Worm (Caenorhabditis elegans): ENCODE measurements around the gene F01D5.5.

Gene F01D5.5

DNA sequence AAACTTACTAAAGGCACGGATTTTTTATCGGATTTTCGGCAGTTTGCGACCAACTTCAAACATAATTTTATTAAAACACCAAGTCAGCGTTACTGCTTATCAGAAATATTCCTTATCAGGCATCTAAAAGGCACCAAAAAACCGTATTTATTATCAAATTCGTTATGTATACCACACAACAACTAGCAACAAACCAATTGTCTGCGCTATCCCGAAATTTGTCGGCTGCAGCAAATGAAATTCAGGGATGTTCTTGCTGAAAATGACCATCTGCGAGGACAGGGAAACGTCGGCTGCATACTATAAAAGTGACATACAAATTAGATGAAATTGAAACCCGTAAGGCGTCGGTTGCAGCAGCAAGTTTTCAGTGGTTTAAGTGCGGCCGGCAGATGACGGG is 4.1 kb downstream of the F01D5.5 start:
- TF ChIP-seq blmp-1 (tag; optimal IDR thresholded peaks at IDR 0.05) (no peak), dsc-1 (tag; optimal IDR thresholded peaks at IDR 0.05) (no peak), fkh-8 (tag; optimal IDR thresholded peaks at IDR 0.05) (no peak)

DNA sequence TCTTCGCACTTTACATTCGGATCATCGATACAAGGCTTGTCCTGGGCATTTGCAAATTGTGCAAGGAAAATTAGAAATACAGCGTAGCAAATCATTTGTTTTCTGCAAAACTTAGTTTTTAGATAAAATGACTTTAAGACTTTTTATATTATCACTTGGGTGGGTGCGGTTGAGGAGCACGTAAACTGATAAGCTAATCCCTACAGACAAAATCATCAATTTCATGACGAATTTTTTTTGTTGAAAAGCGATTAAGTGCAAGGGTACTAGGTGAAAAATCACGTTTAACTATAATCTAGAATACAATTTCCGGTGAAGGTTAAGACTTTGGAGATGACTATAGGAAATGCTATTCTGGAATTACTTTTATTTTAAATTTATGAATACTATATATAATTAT is 4.6 kb downstream of the F01D5.5 start, which contains the start of gene F01D5.1:
F01D5.1 (minus strand) TSS at position 105 of the 400 bp plus-strand sequence.
- TF ChIP-seq C34B4.2 (tag; optimal IDR thresholded peaks at IDR 0.05) (no peak), elt-2 (tag; optimal IDR thresholded peaks at IDR 0.05) (peak; percentile 84)

DNA sequence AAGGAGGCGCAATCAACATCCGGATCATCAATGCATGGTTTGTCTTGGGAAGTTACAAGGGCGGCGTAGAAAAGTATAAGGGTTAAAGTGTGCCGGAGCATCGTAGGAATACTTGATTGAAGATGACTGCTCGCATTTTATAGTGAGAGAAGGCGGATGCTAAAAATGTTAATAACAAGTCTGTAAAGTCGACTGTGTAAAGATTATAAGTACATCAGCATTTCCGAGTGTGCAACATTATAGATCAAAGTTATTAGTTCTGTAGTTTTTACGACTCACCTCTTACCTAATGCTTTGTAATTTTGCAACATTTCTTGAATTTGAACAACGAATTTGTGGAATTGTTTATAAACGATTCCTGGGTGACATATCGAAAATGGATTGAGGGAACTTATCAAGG is 7.2 kb downstream of the F01D5.5 start, which contains the start of gene Y39G8B.7:
Y39G8B.7 (minus strand) TSS at position 101 of the 400 bp plus-strand sequence.
- TF ChIP-seq nhr-47 (tag; optimal IDR thresholded peaks at IDR 0.05) (no peak), dpl-1 (GFP tag; optimal IDR thresholded peaks at IDR 0.05) (no peak), elt-2 (tag; optimal IDR thresholded peaks at IDR 0.05) (no peak), sox-4 (tag; optimal IDR thresholded peaks at IDR 0.05) (no peak), tlp-1 (tag; optimal IDR thresholded peaks at IDR 0.05) (no peak), aha-1 (tag; optimal IDR thresholded peaks at IDR 0.05) (no peak), ceh-8 (GFP tag; optimal IDR thresholded peaks at IDR 0.05) (no peak), mdl-1 (tag; optimal IDR thresholded peaks at IDR 0.05) (no peak), ces-1 (GFP tag; optimal IDR thresholded peaks at IDR 0.05) (no peak), nhr-19 (GFP tag; conservative IDR thresholded peaks at IDR 0.05) (no peak), ceh-88 (GFP tag; IDR thresholded peaks at IDR 0.05) (no peak), ceh-90 (tag; optimal IDR thresholded peaks at IDR 0.05) (no peak), alr-1 (tag; optimal IDR thresholded peaks at IDR 0.05; ENCODE audit: borderline replicate concordance) (no peak), unc-130 (tag; optimal IDR thresholded peaks at IDR 0.05) (no peak), swsn-7 (tag; optimal IDR thresholded peaks at IDR 0.05) (no peak), lin-14 (GFP tag; optimal IDR thresholded peaks at IDR 0.05) (no peak), unc-62 (GFP tag; optimal IDR thresholded peaks at IDR 0.05) (no peak), lin-35 (GFP tag; optimal IDR thresholded peaks at IDR 0.05) (no peak), pqm-1 (tag; optimal IDR thresholded peaks at IDR 0.05) (no peak), elt-3 (tag; optimal IDR thresholded peaks at IDR 0.05) (no peak)

DNA sequence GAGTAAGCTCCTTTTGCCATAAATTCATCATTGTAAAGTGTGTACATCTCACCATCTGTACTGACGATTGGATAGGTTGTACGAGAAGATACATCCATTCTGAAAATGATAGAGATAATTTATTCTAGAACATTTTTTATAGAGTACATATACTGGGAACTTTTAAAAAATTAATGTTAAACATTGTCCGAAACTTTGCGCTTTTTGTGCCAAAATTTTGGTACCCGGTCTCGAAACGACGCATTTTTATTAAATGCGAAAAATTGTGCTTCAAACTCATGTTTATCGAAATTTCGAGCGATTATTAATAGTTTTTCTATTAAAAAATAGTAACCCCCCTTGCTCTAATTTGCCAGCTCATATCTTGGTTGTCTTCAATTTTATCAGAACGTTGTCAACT is 10.4 kb downstream of the F01D5.5 start, which contains the start of gene Y39G8B.5:
Y39G8B.5 (minus strand) TSS at position 101 of the 400 bp plus-strand sequence.
- no peak for TF ChIP-seq efl-1 (optimal IDR thresholded peaks at IDR 0.05)
- TF ChIP-seq efl-1 (GFP tag; optimal IDR thresholded peaks at IDR 0.05 in 1 of 2) = peak in 1 of 2 experiments; percentile 6
- TF ChIP-seq blmp-1 (tag; optimal IDR thresholded peaks at IDR 0.05) = no peak

DNA sequence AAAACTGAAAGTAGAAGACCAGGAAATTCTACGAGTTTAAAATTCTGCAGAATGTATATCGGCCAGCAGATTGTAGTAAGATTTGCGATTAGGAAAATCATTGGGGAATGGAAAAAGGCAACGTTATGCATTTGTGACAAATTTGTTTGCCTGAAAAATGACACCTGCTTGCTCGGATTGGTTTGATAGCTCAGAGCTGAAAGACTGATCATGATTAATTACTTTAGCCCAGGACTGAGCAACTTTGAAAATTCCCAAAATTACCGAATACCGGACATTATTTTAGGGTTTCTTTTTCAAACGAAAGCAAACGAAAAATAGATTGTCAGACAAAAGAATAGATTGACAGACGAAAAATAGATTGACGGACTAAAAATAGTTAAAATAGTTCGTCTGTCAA is 17.5 kb downstream of the F01D5.5 start, which contains the start of gene sre-47:
sre-47 (minus strand) TSS at position 101 of the 400 bp plus-strand sequence.
- TF ChIP-seq aha-1 (tag; optimal IDR thresholded peaks at IDR 0.05) (no peak), efl-1 (optimal IDR thresholded peaks at IDR 0.05) (no peak), efl-1 (GFP tag; optimal IDR thresholded peaks at IDR 0.05 in 1 of 2) (peak in 1 of 2 experiments; percentile 76)

DNA sequence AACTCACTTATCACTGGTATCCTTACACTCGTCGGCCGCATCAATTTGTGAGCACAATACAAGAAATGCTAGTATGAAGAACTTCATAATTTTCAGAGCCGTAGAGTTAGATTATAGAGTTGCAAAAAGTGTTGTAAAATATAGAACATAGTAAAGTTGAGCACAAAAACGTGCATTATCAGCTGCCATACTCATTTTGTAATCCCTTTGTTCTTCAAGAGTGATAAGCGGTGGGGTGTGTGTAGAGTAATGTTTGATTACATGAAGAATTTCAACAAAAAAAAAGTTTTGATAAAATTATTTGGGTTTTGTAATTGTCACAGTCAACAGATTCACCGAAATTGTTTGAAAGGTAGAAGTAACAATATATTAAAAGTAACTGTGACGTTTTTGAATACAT is 19.2 kb downstream of the F01D5.5 start, which contains the start of the genes Y39G8B.13 and Y39G8B.10:
Y39G8B.13 (minus strand) TSS at position 125 of the 400 bp plus-strand sequence.
Y39G8B.10 (minus strand) TSS at position 193 of the 400 bp plus-strand sequence.
- TF ChIP-seq ets-5 (GFP tag; IDR thresholded peaks at IDR 0.05) = no peak
- no peak for TF ChIP-seq nhr-19 (GFP tag; conservative IDR thresholded peaks at IDR 0.05)
- TF ChIP-seq elt-2 (tag; optimal IDR thresholded peaks at IDR 0.05) = peak; percentile 60

DNA sequence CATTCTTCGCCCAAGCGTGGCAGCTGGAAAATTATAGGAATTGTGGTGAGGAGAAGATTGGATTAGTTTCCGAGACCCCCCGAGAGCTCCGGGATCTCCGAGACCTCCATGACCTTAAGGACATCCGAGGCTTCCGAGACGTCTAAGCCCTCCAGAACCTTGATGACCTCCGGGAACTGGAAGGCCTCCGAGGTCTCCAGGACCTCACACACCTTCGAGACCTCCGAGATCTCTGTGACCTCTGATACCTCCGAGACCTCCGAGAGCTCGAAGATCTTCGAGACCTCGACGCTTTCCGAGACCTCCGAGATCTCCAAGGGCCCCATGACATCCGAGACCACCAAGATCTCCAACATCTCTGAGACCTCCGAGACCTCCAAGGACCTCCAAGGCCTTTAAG is 19.9 kb downstream of the F01D5.5 start:
- TF ChIP-seq nhr-12 (tag; optimal IDR thresholded peaks at IDR 0.05) (no peak), ceh-90 (tag; optimal IDR thresholded peaks at IDR 0.05) (no peak), grh-1 (GFP tag; IDR thresholded peaks at IDR 0.05) (no peak), ceh-88 (GFP tag; IDR thresholded peaks at IDR 0.05) (no peak), mep-1 (tag; optimal IDR thresholded peaks at IDR 0.05) (no peak), fos-1 (tag; optimal IDR thresholded peaks at IDR 0.05) (no peak), ceh-8 (GFP tag; optimal IDR thresholded peaks at IDR 0.05) (no peak), isw-1 (GFP tag; IDR thresholded peaks at IDR 0.05) (no peak), lin-35 (GFP tag; optimal IDR thresholded peaks at IDR 0.05) (no peak), sup-37 (GFP tag; optimal IDR thresholded peaks at IDR 0.05) (no peak), fkh-10 (GFP tag; optimal IDR thresholded peaks at IDR 0.05) (no peak), rnt-1 (tag; optimal IDR thresholded peaks at IDR 0.05) (no peak)

Data from whole organism, L1 larva.